Worm (Caenorhabditis elegans) whole organism, L2 larva: Measurements from ENCODE around the gene zyg-1.

ENCODE experiments used
- elt-1 ChIP-seq: fragments of 150-350 bp; optimal IDR thresholded peaks from 2 replicates; lab custom pipeline; 2014; ENCODE audit warnings: missing biosample characterization, missing genetic modification characterization
- lin-11 ChIP-seq: fragments of 150-350 bp; sonication (generic microtip); optimal IDR thresholded peaks from 2 replicates; lab custom pipeline; 2014; ENCODE audit warnings: missing biosample characterization, missing genetic modification characterization, inconsistent platforms, mixed read lengths
- lin-13 ChIP-seq: fragments of 150-350 bp; optimal IDR thresholded peaks from 2 replicates; lab custom pipeline; 2014; ENCODE audit warnings: missing biosample characterization, missing genetic modification reagents, missing genetic modification characterization
- mdl-1 ChIP-seq, 2 experiments: fragments of 150-350 bp in 1 of 2; sonication (generic microtip) in 1 of 2; optimal IDR thresholded peaks; 2 replicates each; lab custom pipeline; 2017; ENCODE audit warnings: missing biosample characterization in 2 of 2, missing genetic modification characterization in 2 of 2
- nhr-12 ChIP-seq: fragments of 150-350 bp; optimal IDR thresholded peaks from 2 replicates; lab custom pipeline; 2014; ENCODE audit warnings: missing biosample characterization, missing genetic modification characterization
- nhr-6 ChIP-seq: fragments of 150-350 bp; optimal IDR thresholded peaks from 2 replicates; lab custom pipeline; 2014; ENCODE audit warnings: missing biosample characterization, missing genetic modification characterization
- snpc-4 ChIP-seq: fragments of 150-350 bp; optimal IDR thresholded peaks from 2 replicates; lab custom pipeline; 2014; ENCODE audit warnings: missing biosample characterization, missing genetic modification characterization
- ztf-4 ChIP-seq: fragments of 150-350 bp; optimal IDR thresholded peaks from 2 replicates; lab custom pipeline; 2014; ENCODE audit warnings: missing biosample characterization, missing genetic modification characterization

ce11 chrII:5665029-5665428, 15.5 kb downstream of the zyg-1 start, which contains the start of gene C25H3.15:
- TF ChIP-seq nhr-12 (no peak), lin-13 (GFP tag; lab: Kevin White, UChicago) (no peak), snpc-4 (tag; lab: Kevin White, UChicago) (no peak), mdl-1 (tag; optimal IDR thresholded peaks at IDR 0.05; lab: Kevin White, UChicago) (no peak), elt-1 (tag; lab: Kevin White, UChicago) (no peak), ztf-4 (tag; lab: Kevin White, UChicago) (no peak), lin-11 (no peak), nhr-6 (tag; lab: Kevin White, UChicago) (no peak)
